Worm (Caenorhabditis elegans) whole organism, L3 larva: ENCODE data around the gene Y39G8B.5.

Experiments used
- ama-1 ChIP-seq: fragments of 150-350 bp; optimal IDR thresholded peaks from 2 replicates; lab custom pipeline; 2018
- ceh-28 ChIP-seq: fragments of 150-350 bp; optimal IDR thresholded peaks from 2 replicates; lab custom pipeline; 2014; ENCODE audit warnings: missing biosample characterization, missing genetic modification reagents, missing genetic modification characterization
- daf-12 ChIP-seq: fragments of 150-350 bp; optimal IDR thresholded peaks from 2 replicates; lab custom pipeline; 2014; ENCODE audit warnings: missing biosample characterization, missing genetic modification reagents, missing genetic modification characterization
- egl-5 ChIP-seq: fragments of 150-350 bp; optimal IDR thresholded peaks from 2 replicates; lab custom pipeline; 2017; ENCODE audit warnings: missing biosample characterization, missing genetic modification reagents, missing genetic modification characterization, inconsistent platforms
- elt-1 ChIP-seq: fragments of 150-350 bp; optimal IDR thresholded peaks from 2 replicates; lab custom pipeline; 2014; ENCODE audit warnings: missing biosample characterization, missing genetic modification characterization
- elt-2 ChIP-seq: sonication (generic microtip); optimal IDR thresholded peaks from 2 replicates; lab custom pipeline; 2016; ENCODE audit warnings: missing genetic modification reagents, mild to moderate bottlenecking, missing genetic modification characterization, missing compliant biosample characterization
- elt-3 ChIP-seq, 3 experiments: fragments of 150-350 bp in 1 of 3; sonication (generic microtip) in 2 of 3; optimal IDR thresholded peaks; 2 replicates in 2 of 3; 4 replicates in 1 of 3; lab custom pipeline; 2014 to 2017; ENCODE audit warnings: missing biosample characterization in 3 of 3, missing genetic modification characterization in 3 of 3
- fkh-2 ChIP-seq: fragments of 150-350 bp; optimal IDR thresholded peaks from 2 replicates; lab custom pipeline; 2014; ENCODE audit warnings: missing biosample characterization, missing genetic modification reagents, missing genetic modification characterization
- hmg-11 ChIP-seq: sonication (generic microtip); optimal IDR thresholded peaks from 2 replicates; lab custom pipeline; 2016; ENCODE audit warnings: missing genetic modification characterization, missing compliant biosample characterization
- jun-1 ChIP-seq: fragments of 150-350 bp; optimal IDR thresholded peaks from 2 replicates; lab custom pipeline; 2014; ENCODE audit warnings: missing biosample characterization, missing genetic modification reagents, missing genetic modification characterization
- lin-15B ChIP-seq: fragments of 150-350 bp; optimal IDR thresholded peaks from 2 replicates; lab custom pipeline; 2014; ENCODE audit warnings: missing biosample characterization, missing genetic modification characterization
- mdl-1 ChIP-seq: fragments of 150-350 bp; optimal IDR thresholded peaks from 2 replicates; lab custom pipeline; 2014; ENCODE audit warnings: missing biosample characterization, missing genetic modification characterization
- nhr-11 ChIP-seq: fragments of 150-350 bp; optimal IDR thresholded peaks from 2 replicates; lab custom pipeline; 2014; ENCODE audit warnings: missing biosample characterization, missing genetic modification characterization
- nhr-23 ChIP-seq: fragments of 150-350 bp; optimal IDR thresholded peaks from 2 replicates; lab custom pipeline; 2014; ENCODE audit warnings: missing biosample characterization, missing genetic modification reagents, missing genetic modification characterization
- nhr-237 ChIP-seq: fragments of 150-350 bp; optimal IDR thresholded peaks from 2 replicates; lab custom pipeline; 2014; ENCODE audit warnings: missing biosample characterization, missing genetic modification characterization
- nhr-28 ChIP-seq: fragments of 150-350 bp; optimal IDR thresholded peaks from 2 replicates; lab custom pipeline; 2014; ENCODE audit warnings: missing biosample characterization, missing genetic modification characterization
- nhr-77 ChIP-seq: fragments of 150-350 bp; optimal IDR thresholded peaks from 2 replicates; lab custom pipeline; 2014; ENCODE audit warnings: missing biosample characterization, missing genetic modification characterization
- pha-4 ChIP-seq: fragments of 150-350 bp; optimal IDR thresholded peaks from 2 replicates; lab custom pipeline; 2014; ENCODE audit warnings: missing biosample characterization, missing genetic modification reagents, missing genetic modification characterization
- sea-2 ChIP-seq: fragments of 150-350 bp; sonication (generic microtip); optimal IDR thresholded peaks from 4 replicates; lab custom pipeline; 2014; ENCODE audit warnings: missing biosample characterization, missing genetic modification reagents, missing genetic modification characterization
- unc-39 ChIP-seq: sonication (generic microtip); optimal IDR thresholded peaks from 4 replicates; lab custom pipeline; 2017; ENCODE audit warnings: missing biosample characterization, missing genetic modification characterization
- unc-62 ChIP-seq: fragments of 150-350 bp; sonication (generic microtip); optimal IDR thresholded peaks from 4 replicates; lab custom pipeline; 2014; ENCODE audit warnings: missing biosample characterization, missing genetic modification reagents, missing genetic modification characterization
- ztf-11 ChIP-seq: fragments of 150-350 bp; optimal IDR thresholded peaks from 2 replicates; lab custom pipeline; 2014; ENCODE audit warnings: missing biosample characterization, missing genetic modification characterization
- ztf-4 ChIP-seq: fragments of 150-350 bp; optimal IDR thresholded peaks from 2 replicates; lab custom pipeline; 2014; ENCODE audit warnings: missing biosample characterization, missing genetic modification characterization

Y39G8B.5 gene

DNA sequence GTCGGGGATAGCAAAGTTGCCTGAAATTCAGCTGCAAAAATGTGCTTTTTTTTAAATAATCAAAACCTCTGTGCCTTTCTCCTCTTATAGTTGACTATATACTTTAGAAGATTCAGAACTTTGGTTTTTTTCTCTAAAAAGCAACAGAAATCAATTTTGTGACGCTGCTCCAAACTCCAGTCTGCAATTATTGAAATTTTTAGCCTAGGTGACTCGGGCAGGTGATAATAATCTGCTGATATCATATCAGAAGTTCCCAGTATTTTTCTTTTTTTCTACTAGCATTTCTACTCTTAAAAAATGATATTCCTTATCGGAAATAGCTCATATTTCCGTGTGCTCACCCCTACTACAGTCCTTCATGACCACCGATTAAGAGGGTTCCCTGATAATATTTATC lies 42.4 kb downstream of the Y39G8B.5 start, which contains the start of gene sre-44:
Gene sre-44, plus strand, starts transcription at position 301 of the 400 bp plus-strand sequence.
- no peak for TF ChIP-seq fkh-2 (tag; lab: Kevin White, UChicago)
- peak; percentile 49 for TF ChIP-seq elt-2 (tag; lab: Kevin White, UChicago)

DNA sequence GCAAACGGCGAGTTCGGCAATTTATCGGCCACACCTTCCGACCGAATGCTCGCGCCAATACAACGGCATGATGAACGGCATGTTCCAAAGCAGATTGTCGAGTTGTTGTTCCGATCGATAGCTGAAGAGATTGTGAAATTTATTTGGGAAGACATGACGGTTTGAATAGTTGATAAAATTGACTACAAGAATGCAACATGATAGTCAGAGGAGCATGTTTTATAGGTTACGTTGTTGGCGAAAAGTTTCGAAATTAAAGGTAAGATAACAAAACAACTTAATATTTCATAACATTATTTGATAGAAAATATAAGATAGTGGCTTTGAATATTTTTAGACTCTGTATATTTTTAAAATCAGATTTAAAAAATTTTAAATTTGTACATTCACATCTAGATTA lies 46.1 kb downstream of the Y39G8B.5 start:
- no peak for TF ChIP-seq nhr-23
- TF ChIP-seq elt-2 (tag; lab: Kevin White, UChicago) = peak; percentile 53

DNA sequence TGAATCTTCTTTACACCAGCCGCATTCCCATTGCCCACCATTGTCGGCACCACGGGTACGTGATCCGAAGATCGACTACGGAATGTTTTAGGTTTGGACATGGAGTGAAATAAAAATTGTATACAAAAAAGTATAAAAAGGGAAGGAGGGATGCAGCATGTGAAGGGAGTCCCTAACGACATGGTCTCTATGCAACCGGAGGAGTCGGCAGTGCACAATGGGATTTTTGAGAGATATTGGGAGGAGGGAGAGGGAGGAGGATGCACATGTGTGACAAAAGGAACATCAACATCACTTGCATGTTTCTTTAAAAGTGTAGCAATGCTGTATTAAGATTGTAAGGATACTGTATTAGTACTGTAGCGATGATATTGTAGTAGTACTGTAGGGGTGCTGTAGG lies 52.1 kb downstream of the Y39G8B.5 start, which contains the start of gene W07G1.1:
Gene W07G1.1, minus strand, starts transcription at position 101 of the 400 bp plus-strand sequence.
- TF ChIP-seq nhr-237 (tag; lab: Kevin White, UChicago) (no peak), daf-12 (tag; lab: Kevin White, UChicago) (no peak), nhr-77 (tag; lab: Kevin White, UChicago) (no peak), sea-2 (no peak), unc-62 (GFP tag; lab: Kevin White, UChicago) (no peak), nhr-28 (tag; lab: Kevin White, UChicago) (no peak), ama-1 (lab: Kevin White, UChicago) (no peak), lin-15B (tag; lab: Kevin White, UChicago) (no peak), egl-5 (tag; lab: Kevin White, UChicago) (no peak), unc-39 (tag; lab: Kevin White, UChicago) (no peak), pha-4 (no peak), mdl-1 (tag; lab: Kevin White, UChicago) (no peak), nhr-11 (tag; lab: Kevin White, UChicago) (no peak), ztf-11 (tag; lab: Kevin White, UChicago) (no peak), elt-1 (no peak), nhr-23 (no peak), ztf-4 (tag; lab: Kevin White, UChicago) (no peak), hmg-11 (no peak), elt-3 (tag; optimal IDR thresholded peaks at IDR 0.05; lab: Kevin White, UChicago) (no peak)

DNA sequence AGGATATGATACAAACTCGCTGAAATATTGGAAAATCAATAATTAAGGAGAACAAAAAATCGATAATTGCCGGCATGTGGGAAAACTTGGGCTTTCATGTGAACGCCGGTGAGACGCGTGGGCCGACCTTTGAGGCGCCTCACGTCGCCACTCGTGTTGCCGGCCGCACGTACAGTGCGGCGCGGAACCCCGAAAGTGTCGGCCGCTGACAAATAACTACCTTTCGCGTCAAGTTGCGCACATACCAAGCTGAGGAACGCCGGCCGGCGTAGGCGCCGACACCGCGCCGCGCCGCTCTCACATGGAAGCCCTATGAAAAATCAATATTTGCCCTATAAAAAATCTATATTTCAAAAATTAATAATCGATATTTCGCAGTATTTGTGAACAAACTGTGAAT lies 53.4 kb downstream of the Y39G8B.5 start:
- TF ChIP-seq jun-1 (tag; lab: Kevin White, UChicago) = no peak
- TF ChIP-seq ceh-28 (tag; lab: Kevin White, UChicago) = peak; percentile 24
